Worm (Caenorhabditis elegans) whole organism, early embryonic: ENCODE measurements around the gene C04C11.25.
"Not testable (repeated sequence)": the region's sequence is repeated elsewhere in the genome, so short reads cannot be mapped to it uniquely, and the experiment has no call there.

Experiments used
- B0310.2 ChIP-seq: sonication (generic microtip); optimal IDR thresholded peaks from 2 replicates; lab custom pipeline; 2016; ENCODE audit warnings: mild to moderate bottlenecking, missing genetic modification characterization, missing compliant biosample characterization
- F13C5.2 ChIP-seq: sonication (generic microtip); optimal IDR thresholded peaks from 2 replicates; lab custom pipeline; 2017; ENCODE audit warnings: mild to moderate bottlenecking, missing genetic modification characterization, inconsistent platforms, missing compliant biosample characterization
- aly-1 ChIP-seq: sonication (generic microtip); optimal IDR thresholded peaks from 2 replicates; lab custom pipeline; 2016; ENCODE audit warnings: missing genetic modification characterization, missing compliant biosample characterization
- ama-1 ChIP-seq: fragments of 150-350 bp; optimal IDR thresholded peaks from 2 replicates; lab custom pipeline; 2014
- ceh-13 ChIP-seq: fragments of 200-800 bp; sonication (Bioruptor generic); optimal IDR thresholded peaks from 2 replicates; lab custom pipeline; 2018; ENCODE audit warnings: mild to moderate bottlenecking, missing genetic modification characterization, missing compliant biosample characterization
- ceh-36 ChIP-seq: sonication (generic microtip); optimal IDR thresholded peaks from 2 replicates; lab custom pipeline; 2016; ENCODE audit warnings: missing genetic modification characterization, inconsistent platforms, missing compliant biosample characterization
- ets-7 ChIP-seq: sonication (generic microtip); optimal IDR thresholded peaks from 2 replicates; lab custom pipeline; 2016; ENCODE audit warnings: missing genotype, missing genetic modification characterization, missing compliant biosample characterization
- flt-1 ChIP-seq: fragments of 200-800 bp; sonication (Bioruptor generic); IDR thresholded peaks from 2 replicates; pipeline ENCODE4 v1.3.6; 2022; ENCODE audit warnings: missing genetic modification characterization, missing compliant biosample characterization
- hmbx-1 ChIP-seq: sonication (generic microtip); optimal IDR thresholded peaks from 2 replicates; lab custom pipeline; 2016; ENCODE audit warnings: mild to moderate bottlenecking, missing genetic modification characterization, missing compliant biosample characterization
- hmg-4 ChIP-seq: fragments of 200-800 bp; sonication (Bioruptor generic); optimal IDR thresholded peaks from 2 replicates; lab custom pipeline; 2018; ENCODE audit warnings: mild to moderate bottlenecking, missing genetic modification characterization, missing compliant biosample characterization
- hnd-1 ChIP-seq: sonication (generic microtip); optimal IDR thresholded peaks from 2 replicates; lab custom pipeline; 2016; ENCODE audit warnings: missing genetic modification characterization, missing compliant biosample characterization
- scrt-1 ChIP-seq: fragments of 200-800 bp; sonication (Bioruptor generic); IDR thresholded peaks from 2 replicates; pipeline ENCODE4 v1.3.6; 2022; ENCODE audit warnings: missing genetic modification characterization, missing compliant biosample characterization
- sea-1 ChIP-seq: fragments of 200-800 bp; sonication (Bioruptor generic); conservative IDR thresholded peaks from 2 replicates; pipeline ENCODE4 v1.3.6; 2022; ENCODE audit warnings: missing genetic modification characterization, missing compliant biosample characterization
- tbx-11 ChIP-seq: fragments of 200-800 bp; sonication (Bioruptor generic); IDR thresholded peaks from 2 replicates; pipeline ENCODE4 v1.3.6; 2022; ENCODE audit warnings: missing genetic modification characterization, missing compliant biosample characterization
- tbx-37 ChIP-seq: fragments of 200-800 bp; sonication (Bioruptor generic); conservative IDR thresholded peaks from 2 replicates; pipeline ENCODE4 v1.3.6; 2022; ENCODE audit warnings: missing genetic modification reagents, missing genetic modification characterization, missing compliant biosample characterization
- tra-4 ChIP-seq: sonication (generic microtip); optimal IDR thresholded peaks from 2 replicates; lab custom pipeline; 2017; ENCODE audit warnings: missing genetic modification characterization, missing compliant biosample characterization

C04C11.25 gene

DNA sequence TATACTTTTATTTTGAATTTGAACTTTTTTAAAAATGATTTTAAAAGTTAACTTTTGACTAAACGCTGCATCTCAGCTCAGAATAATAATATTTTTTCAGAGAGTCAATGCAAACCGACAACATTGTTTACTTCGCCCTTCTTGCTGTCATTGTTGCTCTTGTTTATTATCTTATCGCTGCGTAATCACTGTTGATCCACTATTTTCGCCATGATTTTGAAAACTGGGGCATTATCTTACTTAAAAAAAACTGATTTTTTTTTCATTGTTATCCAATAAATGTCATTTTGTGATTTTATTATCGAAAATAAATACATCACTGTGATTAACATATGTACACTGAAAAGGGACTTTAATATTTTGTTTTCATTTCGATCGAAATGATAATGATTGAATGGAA is 12.5 kb downstream of the C04C11.25 start:
- TF ChIP-seq B0310.2 (tag; lab: Kevin White, UChicago) (no peak), tbx-11 (GFP tag; lab: Robert Waterston, UW) (no peak), hmbx-1 (no peak), aly-1 (tag; lab: Kevin White, UChicago) (no peak), scrt-1 (no peak), flt-1 (GFP tag; lab: Robert Waterston, UW) (no peak), F13C5.2 (tag; lab: Kevin White, UChicago) (no peak), ceh-13 (GFP tag; lab: Kevin White, UChicago) (no peak), tbx-37 (GFP tag; lab: Robert Waterston, UW) (no peak), hnd-1 (no peak)

- TF ChIP-seq F13C5.2 (tag; lab: Kevin White, UChicago) = no peak
- TF ChIP-seq tra-4 (tag; lab: Kevin White, UChicago) = no peak
- no peak for TF ChIP-seq aly-1 (tag; lab: Kevin White, UChicago)
- TF ChIP-seq ceh-36 (tag; lab: Kevin White, UChicago) = no peak
Measured at ce11 chrX:14001494-14001974, 13.7 kb downstream of the C04C11.25 start, which contains the start of gene cytb-5.1. cytb-5.1 (plus strand) TSS chrX:14001924.

DNA sequence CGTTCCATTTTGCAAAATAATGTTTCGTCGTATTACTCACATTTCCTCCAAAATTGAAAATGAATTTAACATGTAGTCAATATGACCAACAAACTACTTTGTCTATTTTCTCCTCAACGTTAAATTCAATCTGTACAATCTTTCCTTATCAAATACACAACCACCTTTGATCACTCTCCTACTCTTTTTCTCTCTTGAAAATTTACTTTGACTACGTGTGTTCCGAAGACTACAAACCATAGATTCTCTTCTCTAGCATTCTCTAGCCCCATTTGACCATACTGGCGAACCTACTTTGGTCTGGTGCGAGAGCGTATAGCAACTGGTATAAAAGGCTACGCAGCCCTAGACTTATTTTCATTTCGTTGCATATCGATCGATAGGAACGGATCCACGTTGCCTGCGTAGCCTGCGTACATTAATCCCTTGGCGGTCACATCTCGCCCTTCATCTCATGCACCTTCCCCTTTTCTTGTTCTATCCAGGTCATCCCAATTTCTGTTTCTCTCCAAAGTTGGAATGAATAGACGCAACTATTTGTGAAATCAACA is 15.0 kb downstream of the C04C11.25 start:
- TF ChIP-seq B0310.2 (tag; lab: Kevin White, UChicago) (no peak), hmbx-1 (no peak), ceh-36 (tag; lab: Kevin White, UChicago) (peak; percentile 5), ceh-13 (GFP tag; lab: Kevin White, UChicago) (no peak), ets-7 (no peak), flt-1 (GFP tag; lab: Robert Waterston, UW) (no peak)

DNA sequence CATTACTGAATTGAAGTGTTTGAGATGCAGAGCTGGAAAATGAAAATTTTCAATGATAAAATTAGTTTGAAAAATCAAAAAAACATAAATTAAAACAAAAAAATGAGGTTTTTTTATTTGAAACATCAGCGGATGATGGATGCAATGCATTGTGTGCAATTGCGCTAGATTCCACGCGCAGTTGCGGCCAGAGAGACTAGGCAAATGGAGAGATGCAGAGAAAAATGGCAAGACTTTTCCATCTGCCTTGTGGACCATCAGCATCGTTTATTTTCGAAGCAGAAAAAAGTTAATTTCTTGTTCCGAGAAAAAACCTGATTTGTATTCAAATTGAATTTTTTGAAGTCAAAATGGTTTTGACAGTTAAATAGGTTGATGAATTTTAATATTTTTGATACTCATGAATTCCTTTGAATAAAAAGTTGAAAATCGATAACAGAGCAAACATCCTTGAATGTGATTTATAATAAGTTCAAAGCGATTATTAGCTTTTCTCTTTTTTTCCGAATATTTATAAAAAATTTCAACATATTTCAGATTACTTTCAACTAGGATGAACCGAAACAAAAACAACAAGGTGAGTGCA is 19.4 kb downstream of the C04C11.25 start, which contains the start of the genes C31E10.5 and C31E10.6:
Gene C31E10.5, minus strand, starts transcription at position 32 of the 586 bp plus-strand sequence.
Gene C31E10.6, plus strand, starts transcription at position 536 of the 586 bp plus-strand sequence.
- no peak for TF ChIP-seq hmg-4 (GFP tag; lab: Kevin White, UChicago)
- 0 out of 2 replicates have a peak, but pooled peaks have one; percentile 34 for TF ChIP-seq scrt-1
- TF ChIP-seq F13C5.2 (tag; lab: Kevin White, UChicago) = peak; percentile 66
- TF ChIP-seq tbx-37 (GFP tag; lab: Robert Waterston, UW) = 0 out of 2 replicates have a peak, but pooled peaks have one; percentile 9
- TF ChIP-seq sea-1 (GFP tag; lab: Robert Waterston, UW) = no peak
- no peak for TF ChIP-seq hnd-1

DNA sequence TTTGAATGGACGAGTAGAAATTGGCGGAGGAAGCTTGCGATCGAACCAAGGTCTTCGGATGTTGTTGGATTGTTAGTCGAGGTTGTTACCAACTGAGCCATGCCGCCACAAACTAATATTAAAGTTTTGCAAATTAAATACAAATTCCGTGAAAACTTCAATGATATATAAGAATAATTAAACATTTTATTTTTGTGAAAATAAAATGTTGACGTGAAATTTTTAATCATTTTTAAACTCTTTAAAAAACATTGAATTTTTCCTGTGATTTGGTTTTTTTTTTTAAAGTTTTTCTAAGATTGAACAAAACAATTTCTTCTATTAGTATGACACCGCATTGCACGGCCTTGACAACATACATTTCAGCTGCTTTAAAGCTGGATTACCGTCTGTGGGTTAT is 24.6 kb downstream of the C04C11.25 start, which contains the start of gene C31E10.11:
Gene C31E10.11, minus strand, starts transcription at position 101 of the 400 bp plus-strand sequence.
- TF ChIP-seq tbx-11 (GFP tag; lab: Robert Waterston, UW) = no peak
- TF ChIP-seq F13C5.2 (tag; lab: Kevin White, UChicago) = no peak
- no peak for TF ChIP-seq sea-1 (GFP tag; lab: Robert Waterston, UW)
- TF ChIP-seq hmg-4 (GFP tag; lab: Kevin White, UChicago) = no peak
- no peak for TF ChIP-seq tra-4 (tag; lab: Kevin White, UChicago)
- TF ChIP-seq ama-1 (lab: Kevin White, UChicago) = no peak
- no peak for TF ChIP-seq tbx-37 (GFP tag; lab: Robert Waterston, UW)
- TF ChIP-seq hmbx-1 = no peak
- TF ChIP-seq aly-1 (tag; lab: Kevin White, UChicago) = no peak
- no peak for TF ChIP-seq hnd-1
- TF ChIP-seq B0310.2 (tag; lab: Kevin White, UChicago) = no peak
- TF ChIP-seq ets-7 = no peak

DNA sequence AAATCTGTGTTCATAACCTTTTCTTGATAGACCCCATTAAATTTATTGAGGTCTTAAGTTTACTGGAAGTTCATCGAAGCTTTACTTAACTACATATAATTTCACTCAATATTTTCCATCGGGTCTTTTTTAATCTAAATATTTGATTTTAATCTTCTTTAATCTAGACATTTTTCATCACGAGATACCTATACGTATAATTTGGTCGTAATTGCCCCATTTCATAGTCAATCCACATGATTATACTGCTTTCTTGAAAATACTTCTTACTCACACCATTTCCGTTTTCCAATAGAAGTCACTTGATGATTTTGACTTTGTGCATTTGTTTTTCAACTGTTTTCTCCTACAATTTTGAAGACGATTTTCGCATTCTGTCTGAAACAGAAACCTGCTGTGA is 29.0 kb downstream of the C04C11.25 start, which contains the start of gene irld-24:
Gene irld-24, plus strand, starts transcription at position 301 of the 400 bp plus-strand sequence.
- TF ChIP-seq flt-1 (GFP tag; lab: Robert Waterston, UW) = no peak
- TF ChIP-seq aly-1 (tag; lab: Kevin White, UChicago) = no peak
- no peak for TF ChIP-seq hnd-1
- TF ChIP-seq tbx-37 (GFP tag; lab: Robert Waterston, UW) = no peak
- TF ChIP-seq F13C5.2 (tag; lab: Kevin White, UChicago) = no peak
- TF ChIP-seq hmbx-1 = no peak
- TF ChIP-seq hmg-4 (GFP tag; lab: Kevin White, UChicago) = no peak
- TF ChIP-seq ama-1 (lab: Kevin White, UChicago) = no peak
- no peak for TF ChIP-seq ceh-13 (GFP tag; lab: Kevin White, UChicago)
- TF ChIP-seq tbx-11 (GFP tag; lab: Robert Waterston, UW) = no peak
- TF ChIP-seq B0310.2 (tag; lab: Kevin White, UChicago) = no peak
- TF ChIP-seq tra-4 (tag; lab: Kevin White, UChicago) = no peak
- no peak for TF ChIP-seq ets-7
- TF ChIP-seq scrt-1 = no peak

- not testable (repeated sequence) for TF ChIP-seq aly-1 (tag; lab: Kevin White, UChicago); ets-7; tbx-37 (GFP tag; lab: Robert Waterston, UW)
Measured at ce11 chrX:13980417-13980816, 34.8 kb downstream of the C04C11.25 start, which contains the start of gene arrd-24. arrd-24 (minus strand) TSS chrX:13980517.
